Fruit fly (Drosophila melanogaster): ENCODE results near the gene tal-3A.
A peak's percentile ranks its signal among the peaks of the same experiment; 100 is the strongest.

- TF ChIP-seq Pif1A (GFP tag; optimal IDR thresholded peaks at IDR 0.05) (peak; percentile 51), CG4496 (GFP tag; IDR thresholded peaks at IDR 0.05) (peak; percentile 59; the same call in 2 of the 3 replicates), CG13204 (GFP tag; optimal IDR thresholded peaks at IDR 0.05) (no peak), CG14655 (GFP tag; optimal IDR thresholded peaks at IDR 0.05) (peak; percentile 92), CG10348 (GFP tag; IDR thresholded peaks at IDR 0.05) (no peak), CG34367 (tag; optimal IDR thresholded peaks at IDR 0.05) (no peak), CG12605 (GFP tag; IDR thresholded peaks at IDR 0.05) (no peak), CG9948 (tag; optimal IDR thresholded peaks at IDR 0.05) (no peak), Ets98B (GFP tag; IDR thresholded peaks at IDR 0.05) (peak; percentile 75), EcR (GFP tag; optimal IDR thresholded peaks at IDR 0.05) (no peak)
Measured at dm6 chr3R:13796071-13796470, 16.8 kb upstream of the tal-3A start.

All from whole organism, pupa.